Fruit fly (Drosophila melanogaster): ENCODE data around the gene CG12011.

DNA sequence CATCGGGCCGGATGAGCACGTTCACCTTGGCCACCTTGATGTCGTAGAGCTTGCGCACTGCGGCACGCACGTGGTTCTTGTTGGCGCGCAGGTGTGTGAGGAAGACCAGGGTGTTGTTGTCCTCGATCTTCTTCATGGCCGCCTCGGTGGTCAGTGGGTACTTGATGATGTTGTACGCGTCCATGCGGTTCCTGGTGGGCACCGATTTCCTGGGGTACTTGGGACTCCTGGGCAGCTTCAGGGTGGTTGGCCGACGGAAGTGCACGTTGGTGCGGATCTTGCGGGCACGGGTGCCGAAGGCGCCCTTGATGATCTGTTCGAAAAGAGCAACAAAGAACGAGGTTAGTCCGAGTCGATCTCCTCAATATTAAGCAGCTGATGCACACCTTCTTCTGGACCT is 27.0 kb upstream of the CG12011 start:
- TF ChIP-seq CG10274 (GFP tag; optimal IDR thresholded peaks at IDR 0.05) (no peak), PHDP (tag; optimal IDR thresholded peaks at IDR 0.05) (no peak), Hmr (GFP tag; optimal IDR thresholded peaks at IDR 0.05) (no peak), Gug (GFP tag; IDR thresholded peaks at IDR 0.05) (no peak), CG8478 (optimal IDR thresholded peaks at IDR 0.05) (no peak), Hr3 (GFP tag; optimal IDR thresholded peaks at IDR 0.05) (no peak), CG15011 (GFP tag; optimal IDR thresholded peaks at IDR 0.05) (no peak), CG16779 (GFP tag; IDR thresholded peaks at IDR 0.05) (no peak), CG34422 (GFP tag; IDR thresholded peaks at IDR 0.05) (no peak)
